Worm (Caenorhabditis elegans): ENCODE data around the gene best-4.

- TF ChIP-seq him-1 (tag; optimal IDR thresholded peaks at IDR 0.05) = no peak
- TF ChIP-seq W03F9.2 (tag; optimal IDR thresholded peaks at IDR 0.05) = no peak
- no peak for TF ChIP-seq dao-5 (tag; optimal IDR thresholded peaks at IDR 0.05)
Observed at ce11 chrII:19238-19637, 7.6 kb upstream of the best-4 start, which contains the start of gene gmeb-1.
